Worm (Caenorhabditis elegans) whole organism, L1 larva: Measurements from ENCODE around the gene nhr-131.
A peak's percentile ranks its signal among the peaks of the same experiment; 100 is the strongest.

Source experiments
- C16A3.4 ChIP-seq: fragments of 150-350 bp; optimal IDR thresholded peaks from 2 replicates; lab custom pipeline; 2014; ENCODE audit warnings: missing biosample characterization, missing genetic modification characterization
- F16B12.6 ChIP-seq: fragments of 150-350 bp; optimal IDR thresholded peaks from 2 replicates; lab custom pipeline; 2014; ENCODE audit warnings: missing biosample characterization, missing genetic modification characterization
- aha-1 ChIP-seq: fragments of 150-350 bp; optimal IDR thresholded peaks from 2 replicates; lab custom pipeline; 2014; ENCODE audit warnings: missing biosample characterization, missing genetic modification characterization
- alr-1 ChIP-seq: fragments of 200-800 bp; sonication (Bioruptor generic); optimal IDR thresholded peaks from 2 replicates; lab custom pipeline; 2018; ENCODE audit warnings: borderline replicate concordance, mild to moderate bottlenecking, missing genetic modification characterization, missing compliant biosample characterization
- aly-2 ChIP-seq: fragments of 150-350 bp; optimal IDR thresholded peaks from 2 replicates; lab custom pipeline; 2014; ENCODE audit warnings: missing biosample characterization, missing genetic modification characterization
- ama-1 ChIP-seq: fragments of 150-350 bp; optimal IDR thresholded peaks from 2 replicates; lab custom pipeline; 2014
- blmp-1 ChIP-seq: fragments of 150-350 bp; optimal IDR thresholded peaks from 2 replicates; lab custom pipeline; 2014; ENCODE audit warnings: missing biosample characterization, missing genetic modification characterization
- ceh-82 ChIP-seq, 3 experiments: fragments of 150-350 bp in 1 of 3; sonication (generic microtip) in 2 of 3; optimal IDR thresholded peaks; 2 replicates each; lab custom pipeline; 2014 to 2017; ENCODE audit warnings: missing biosample characterization in 3 of 3, missing genetic modification characterization in 3 of 3
- dpl-1 ChIP-seq, 3 experiments: fragments of 150-350 bp in 2 of 3; sonication (generic microtip) in 1 of 3; optimal IDR thresholded peaks; 2 replicates each; lab custom pipeline; 2014 to 2017; ENCODE audit warnings: missing biosample characterization in 3 of 3, missing genetic modification characterization in 3 of 3, missing genetic modification reagents in 3 of 3
- dsc-1 ChIP-seq: sonication (generic microtip); optimal IDR thresholded peaks from 2 replicates; lab custom pipeline; 2016; ENCODE audit warnings: mild to moderate bottlenecking, missing genetic modification characterization, missing compliant biosample characterization
- egl-27 ChIP-seq, 2 experiments: fragments of 150-350 bp in 1 of 2; sonication (generic microtip); optimal IDR thresholded peaks; 3 replicates each; lab custom pipeline; 2017 to 2018; ENCODE audit warnings: missing biosample characterization in 2 of 2, missing genetic modification characterization in 2 of 2, missing genetic modification reagents in 2 of 2
- elt-2 ChIP-seq: sonication (generic microtip); optimal IDR thresholded peaks from 2 replicates; lab custom pipeline; 2016; ENCODE audit warnings: missing genetic modification characterization, mild to moderate bottlenecking, inconsistent platforms, missing compliant biosample characterization, missing genetic modification reagents
- ets-5 ChIP-seq: fragments of 200-800 bp; sonication (Bioruptor generic); IDR thresholded peaks from 2 replicates; pipeline ENCODE4 v1.3.6; 2022; ENCODE audit warnings: missing genetic modification characterization, missing compliant biosample characterization
- fkh-4 ChIP-seq: sonication (generic microtip); optimal IDR thresholded peaks from 2 replicates; lab custom pipeline; 2016; ENCODE audit warnings: missing compliant biosample characterization, missing genetic modification characterization, borderline replicate concordance
- fkh-8 ChIP-seq: sonication (generic microtip); optimal IDR thresholded peaks from 2 replicates; lab custom pipeline; 2016; ENCODE audit warnings: mild to moderate bottlenecking, missing genetic modification characterization, missing compliant biosample characterization
- fos-1 ChIP-seq: fragments of 150-350 bp; optimal IDR thresholded peaks from 2 replicates; lab custom pipeline; 2014; ENCODE audit warnings: missing biosample characterization, missing genetic modification characterization
- hlh-17 ChIP-seq: fragments of 200-800 bp; sonication (Bioruptor generic); optimal IDR thresholded peaks from 2 replicates; lab custom pipeline; 2018; ENCODE audit warnings: missing genetic modification characterization, mild to moderate bottlenecking, missing compliant biosample characterization, moderate library complexity, borderline replicate concordance
- hpl-2 ChIP-seq: fragments of 150-350 bp; optimal IDR thresholded peaks from 2 replicates; lab custom pipeline; 2014; ENCODE audit warnings: missing biosample characterization, missing genetic modification reagents, missing genetic modification characterization
- isw-1 ChIP-seq: fragments of 200-800 bp; sonication (Bioruptor generic); IDR thresholded peaks from 2 replicates; pipeline ENCODE4 v1.3.6; 2022; ENCODE audit warnings: missing genetic modification characterization, missing compliant biosample characterization
- jun-1 ChIP-seq: fragments of 150-350 bp; optimal IDR thresholded peaks from 2 replicates; lab custom pipeline; 2014; ENCODE audit warnings: missing biosample characterization, missing genetic modification reagents, missing genetic modification characterization
- lin-13 ChIP-seq: fragments of 150-350 bp; optimal IDR thresholded peaks from 2 replicates; lab custom pipeline; 2014; ENCODE audit warnings: missing biosample characterization, missing genetic modification reagents, missing genetic modification characterization
- lin-14 ChIP-seq: fragments of 200-800 bp; sonication (Bioruptor generic); optimal IDR thresholded peaks from 2 replicates; lab custom pipeline; 2018; ENCODE audit warnings: mild to moderate bottlenecking, missing genetic modification characterization, moderate library complexity, missing compliant biosample characterization
- lin-15B ChIP-seq: fragments of 150-350 bp; sonication (generic microtip); optimal IDR thresholded peaks from 3 replicates; lab custom pipeline; 2014; ENCODE audit warnings: missing biosample characterization, missing genetic modification characterization
- lin-39 ChIP-seq: fragments of 150-350 bp; optimal IDR thresholded peaks from 2 replicates; lab custom pipeline; 2014; ENCODE audit warnings: missing biosample characterization, missing genetic modification reagents, missing genetic modification characterization
- lir-3 ChIP-seq: sonication (generic microtip); optimal IDR thresholded peaks from 2 replicates; lab custom pipeline; 2016; ENCODE audit warnings: mild to moderate bottlenecking, missing genetic modification characterization, moderate library complexity, missing compliant biosample characterization; ENCODE audit not compliant: poor library complexity
- lsy-2 ChIP-seq, 2 experiments: fragments of 150-350 bp; optimal IDR thresholded peaks; 2 replicates each; lab custom pipeline; 2014; ENCODE audit warnings: missing biosample characterization in 2 of 2, missing genetic modification characterization in 2 of 2
- mab-9 ChIP-seq: fragments of 200-800 bp; sonication (Bioruptor generic); IDR thresholded peaks from 2 replicates; pipeline ENCODE4 v1.3.6; 2022; ENCODE audit warnings: missing genetic modification reagents, missing genetic modification characterization, missing compliant biosample characterization
- mef-2 ChIP-seq: fragments of 150-350 bp; optimal IDR thresholded peaks from 2 replicates; lab custom pipeline; 2014; ENCODE audit warnings: missing biosample characterization, missing genetic modification characterization
- mep-1 ChIP-seq: fragments of 150-350 bp; optimal IDR thresholded peaks from 2 replicates; lab custom pipeline; 2014; ENCODE audit warnings: missing biosample characterization, missing genetic modification characterization
- nhr-12 ChIP-seq: sonication (generic microtip); optimal IDR thresholded peaks from 2 replicates; lab custom pipeline; 2017; ENCODE audit warnings: missing biosample characterization, missing genetic modification characterization
- nhr-19 ChIP-seq: fragments of 200-800 bp; sonication (Bioruptor generic); conservative IDR thresholded peaks from 2 replicates; pipeline ENCODE4 v1.3.6; 2022; ENCODE audit warnings: missing genetic modification characterization, missing compliant biosample characterization
- nhr-20 ChIP-seq: sonication (generic microtip); optimal IDR thresholded peaks from 2 replicates; lab custom pipeline; 2016; ENCODE audit warnings: mild to moderate bottlenecking, missing genetic modification characterization, missing compliant biosample characterization
- nhr-47 ChIP-seq: sonication (generic microtip); optimal IDR thresholded peaks from 2 replicates; lab custom pipeline; 2016; ENCODE audit warnings: mild to moderate bottlenecking, missing genetic modification characterization, moderate library complexity, missing compliant biosample characterization
- nhr-71 ChIP-seq: sonication (generic microtip); optimal IDR thresholded peaks from 2 replicates; lab custom pipeline; 2016; ENCODE audit warnings: mild to moderate bottlenecking, missing genetic modification characterization, moderate library complexity, missing compliant biosample characterization
- nhr-77 ChIP-seq: fragments of 150-350 bp; optimal IDR thresholded peaks from 2 replicates; lab custom pipeline; 2014; ENCODE audit warnings: missing biosample characterization, missing genetic modification characterization
- nhr-84 ChIP-seq: sonication (generic microtip); optimal IDR thresholded peaks from 2 replicates; lab custom pipeline; 2017; ENCODE audit warnings: missing biosample characterization, missing genetic modification characterization
- nhr-85 ChIP-seq: sonication (generic microtip); peaks from one replicate; lab custom pipeline; 2016; ENCODE audit warnings: missing genetic modification characterization, inconsistent platforms, missing compliant biosample characterization
- pax-3 ChIP-seq: fragments of 200-800 bp; sonication (Bioruptor generic); optimal IDR thresholded peaks from 2 replicates; lab custom pipeline; 2018; ENCODE audit warnings: mild to moderate bottlenecking, missing genetic modification characterization, moderate library complexity, missing compliant biosample characterization
- rnt-1 ChIP-seq: sonication (generic microtip); optimal IDR thresholded peaks from 2 replicates; lab custom pipeline; 2016; ENCODE audit warnings: mild to moderate bottlenecking, missing genetic modification characterization, moderate library complexity, missing compliant biosample characterization
- snu-23 ChIP-seq: sonication (generic microtip); optimal IDR thresholded peaks from 2 replicates; lab custom pipeline; 2016; ENCODE audit warnings: missing genetic modification characterization, missing compliant biosample characterization
- sox-4 ChIP-seq: sonication (generic microtip); optimal IDR thresholded peaks from 2 replicates; lab custom pipeline; 2016; ENCODE audit warnings: missing genetic modification characterization, missing compliant biosample characterization
- sptf-1 ChIP-seq: fragments of 150-350 bp; optimal IDR thresholded peaks from 2 replicates; lab custom pipeline; 2014; ENCODE audit warnings: missing biosample characterization, missing genetic modification characterization
- sup-37 ChIP-seq: fragments of 200-800 bp; sonication (Bioruptor generic); optimal IDR thresholded peaks from 2 replicates; lab custom pipeline; 2018; ENCODE audit warnings: mild to moderate bottlenecking, missing genetic modification characterization, missing compliant biosample characterization
- tbx-2 ChIP-seq: sonication (generic microtip); optimal IDR thresholded peaks from 2 replicates; lab custom pipeline; 2016; ENCODE audit warnings: missing genetic modification characterization, missing compliant biosample characterization
- tlp-1 ChIP-seq: fragments of 150-350 bp; optimal IDR thresholded peaks from 2 replicates; lab custom pipeline; 2014; ENCODE audit warnings: missing biosample characterization, missing genetic modification characterization
- unc-62 ChIP-seq: fragments of 150-350 bp; optimal IDR thresholded peaks from 2 replicates; lab custom pipeline; 2014; ENCODE audit warnings: missing biosample characterization, missing genetic modification reagents, missing genetic modification characterization
- unc-86 ChIP-seq: sonication (generic microtip); optimal IDR thresholded peaks from 2 replicates; lab custom pipeline; 2016; ENCODE audit warnings: missing genetic modification characterization, missing compliant biosample characterization
- vab-15 ChIP-seq: sonication (generic microtip); optimal IDR thresholded peaks from 2 replicates; lab custom pipeline; 2017; ENCODE audit warnings: missing genotype, mild to moderate bottlenecking, missing genetic modification characterization, missing compliant biosample characterization
- xbp-1 ChIP-seq: sonication (generic microtip); optimal IDR thresholded peaks from 2 replicates; lab custom pipeline; 2016; ENCODE audit warnings: missing genetic modification characterization, missing compliant biosample characterization
- zag-1 ChIP-seq: fragments of 150-350 bp; optimal IDR thresholded peaks from 2 replicates; lab custom pipeline; 2014; ENCODE audit warnings: missing biosample characterization, missing genetic modification characterization
- zip-4 ChIP-seq: fragments of 200-800 bp; sonication (Bioruptor generic); optimal IDR thresholded peaks from 2 replicates; lab custom pipeline; 2018; ENCODE audit warnings: mild to moderate bottlenecking, missing genetic modification characterization, moderate library complexity, missing compliant biosample characterization
- ztf-11 ChIP-seq, 2 experiments: sonication (generic microtip); optimal IDR thresholded peaks; 2 replicates each; lab custom pipeline; 2016 to 2017; ENCODE audit warnings: missing genetic modification characterization in 2 of 2, missing biosample characterization in 1 of 2, missing compliant biosample characterization in 1 of 2
- ztf-4 ChIP-seq: fragments of 150-350 bp; optimal IDR thresholded peaks from 2 replicates; lab custom pipeline; 2014; ENCODE audit warnings: missing biosample characterization, missing genetic modification characterization

nhr-131 gene

ce11 chrV:465355-465754, 28.8 kb upstream of the nhr-131 start:
- TF ChIP-seq jun-1 (tag; lab: Kevin White, UChicago), result no peak
- TF ChIP-seq ama-1 (lab: Kevin White, UChicago), result no peak
- TF ChIP-seq dsc-1, result peak; percentile 90
- no peak for TF ChIP-seq sptf-1
- TF ChIP-seq nhr-84 (tag; lab: Kevin White, UChicago), result no peak
- TF ChIP-seq nhr-47, result no peak
- no peak for TF ChIP-seq ztf-11 (tag; optimal IDR thresholded peaks at IDR 0.05; lab: Kevin White, UChicago)
- TF ChIP-seq isw-1 (GFP tag; lab: Robert Waterston, UW), result no peak
- TF ChIP-seq dpl-1 (GFP tag; optimal IDR thresholded peaks at IDR 0.05; lab: Kevin White, UChicago), result no peak
- no peak for TF ChIP-seq hlh-17
- TF ChIP-seq fkh-8 (tag; lab: Kevin White, UChicago), result no peak
- TF ChIP-seq nhr-12 (tag; lab: Kevin White, UChicago), result no peak
- no peak for TF ChIP-seq unc-86 (tag; lab: Kevin White, UChicago)
- no peak for TF ChIP-seq lsy-2 (tag; optimal IDR thresholded peaks at IDR 0.05; lab: Kevin White, UChicago)
- no peak for TF ChIP-seq ets-5 (GFP tag; lab: Robert Waterston, UW)
- TF ChIP-seq lin-39 (tag; lab: Kevin White, UChicago), result no peak
- TF ChIP-seq rnt-1, result no peak
- no peak for TF ChIP-seq pax-3 (tag; lab: Kevin White, UChicago)
- TF ChIP-seq alr-1 (tag; lab: Kevin White, UChicago), result no peak
- TF ChIP-seq tbx-2 (tag; lab: Kevin White, UChicago), result no peak
- no peak for TF ChIP-seq aha-1
- no peak for TF ChIP-seq xbp-1 (tag; lab: Kevin White, UChicago)
- no peak for TF ChIP-seq ceh-82 (tag; optimal IDR thresholded peaks at IDR 0.05; lab: Kevin White, UChicago)
- no peak for TF ChIP-seq nhr-19
- peak; percentile 89 for TF ChIP-seq blmp-1 (tag; lab: Kevin White, UChicago)
- no peak for TF ChIP-seq lin-15B (tag; lab: Kevin White, UChicago)
- TF ChIP-seq tlp-1, result no peak
- no peak for TF ChIP-seq unc-62
- TF ChIP-seq mef-2, result no peak
- peak; percentile 2 for TF ChIP-seq mep-1 (tag; lab: Kevin White, UChicago)
- TF ChIP-seq aly-2, result no peak
- no peak for TF ChIP-seq sup-37 (GFP tag; lab: Kevin White, UChicago)
- TF ChIP-seq nhr-71 (tag; lab: Kevin White, UChicago), result peak; percentile 45
- no peak for TF ChIP-seq egl-27 (tag; optimal IDR thresholded peaks at IDR 0.05; lab: Kevin White, UChicago)
- TF ChIP-seq fkh-4 (tag; lab: Kevin White, UChicago), result peak; percentile 32
- no peak for TF ChIP-seq fos-1 (tag; lab: Kevin White, UChicago)
- TF ChIP-seq vab-15 (tag; lab: Kevin White, UChicago), result no peak
- TF ChIP-seq zag-1 (tag; lab: Kevin White, UChicago), result no peak
- peak; percentile 78 for TF ChIP-seq nhr-85 (tag; lab: Kevin White, UChicago)
- peak; percentile 10 for TF ChIP-seq lin-13 (GFP tag; lab: Kevin White, UChicago)
- TF ChIP-seq elt-2 (tag; lab: Kevin White, UChicago), result no peak
- TF ChIP-seq sox-4 (tag; lab: Kevin White, UChicago), result no peak
- TF ChIP-seq nhr-20, result peak; percentile 4
- TF ChIP-seq zip-4, result no peak
- TF ChIP-seq C16A3.4, result no peak
- no peak for TF ChIP-seq nhr-77 (tag; lab: Kevin White, UChicago)
- no peak for TF ChIP-seq hpl-2
- TF ChIP-seq snu-23 (GFP tag; lab: Kevin White, UChicago), result no peak
- no peak for TF ChIP-seq lin-14 (GFP tag; lab: Kevin White, UChicago)
- no peak for TF ChIP-seq mab-9 (GFP tag; lab: Robert Waterston, UW)
- no peak for TF ChIP-seq F16B12.6 (tag; lab: Kevin White, UChicago)
- no peak for TF ChIP-seq lir-3 (tag; lab: Kevin White, UChicago)
- no peak for TF ChIP-seq ztf-4 (tag; lab: Kevin White, UChicago)
